Worm (Caenorhabditis elegans): ENCODE results near the gene frpr-5.

The frpr-5 gene

DNA sequence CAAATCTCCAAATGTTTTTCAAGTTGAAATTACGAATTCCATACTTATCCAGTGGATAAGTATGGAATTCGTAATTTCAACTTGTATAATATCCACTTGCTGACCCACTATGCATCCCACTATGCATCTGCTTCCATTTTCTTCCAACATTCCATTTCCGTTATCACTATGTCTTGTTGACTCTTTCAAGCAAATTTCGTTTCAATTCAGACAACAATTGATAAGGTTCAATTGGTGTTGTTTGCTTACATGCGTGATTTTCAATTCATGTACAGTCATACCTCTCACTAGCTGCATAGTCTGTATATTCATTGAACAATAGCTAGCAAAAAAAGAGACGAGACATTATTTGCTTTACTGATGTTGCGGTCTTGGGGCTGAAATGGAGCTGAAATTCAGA lies 40.9 kb upstream of the frpr-5 start:
- TF ChIP-seq pqm-1 (tag; optimal IDR thresholded peaks at IDR 0.05), result peak; percentile 66
- peak in 1 of 2 experiments; percentile 43 for TF ChIP-seq lin-35 (GFP tag; optimal IDR thresholded peaks at IDR 0.05)
- TF ChIP-seq elt-2 (tag; optimal IDR thresholded peaks at IDR 0.05), result peak; percentile 62
- no peak for TF ChIP-seq ceh-63 (GFP tag; optimal IDR thresholded peaks at IDR 0.05)
- TF ChIP-seq jun-1 (tag; optimal IDR thresholded peaks at IDR 0.05), result peak; percentile 3

- TF ChIP-seq ztf-4 (tag; optimal IDR thresholded peaks at IDR 0.05), result no peak
- TF ChIP-seq sup-37 (GFP tag; optimal IDR thresholded peaks at IDR 0.05), result no peak
- TF ChIP-seq efl-1 (optimal IDR thresholded peaks at IDR 0.05), result no peak
- TF ChIP-seq efl-1 (GFP tag; optimal IDR thresholded peaks at IDR 0.05 in 1 of 2), result no peak
- TF ChIP-seq nhr-85 (tag), result no peak
- no peak for TF ChIP-seq ceh-90 (tag; optimal IDR thresholded peaks at IDR 0.05)
- no peak for TF ChIP-seq lir-3 (tag; optimal IDR thresholded peaks at IDR 0.05; ENCODE audit: poor library complexity)
- no peak for TF ChIP-seq ces-1 (GFP tag; optimal IDR thresholded peaks at IDR 0.05)
- TF ChIP-seq nhr-20 (tag; optimal IDR thresholded peaks at IDR 0.05), result no peak
- no peak for TF ChIP-seq swsn-7 (tag; optimal IDR thresholded peaks at IDR 0.05)
- TF ChIP-seq C04F5.9 (tag; optimal IDR thresholded peaks at IDR 0.05), result no peak
- no peak for TF ChIP-seq hlh-4 (tag; optimal IDR thresholded peaks at IDR 0.05)
- TF ChIP-seq mab-9 (GFP tag; IDR thresholded peaks at IDR 0.05), result no peak
- no peak for TF ChIP-seq nhr-28 (tag; optimal IDR thresholded peaks at IDR 0.05)
- TF ChIP-seq lsy-2 (tag; optimal IDR thresholded peaks at IDR 0.05), result no peak
- TF ChIP-seq tlp-1 (tag; optimal IDR thresholded peaks at IDR 0.05), result no peak
- TF ChIP-seq nhr-76 (tag; optimal IDR thresholded peaks at IDR 0.05), result no peak
- no peak for TF ChIP-seq efl-3 (GFP tag; optimal IDR thresholded peaks at IDR 0.05)
- TF ChIP-seq lin-39 (tag; optimal IDR thresholded peaks at IDR 0.05), result no peak
- TF ChIP-seq skn-1 (tag; optimal IDR thresholded peaks at IDR 0.05), result no peak
Measured at ce11 chrV:13575866-13576265, 40.0 kb upstream of the frpr-5 start.

ce11 chrV:13571714-13572258 lies 35.9 kb upstream of the frpr-5 start, which contains the start of gene C50B8.4:
Gene C50B8.4, plus strand, starts transcription at chrV:13572012.
- TF ChIP-seq hlh-4 (tag; optimal IDR thresholded peaks at IDR 0.05) (no peak), lin-35 (GFP tag; optimal IDR thresholded peaks at IDR 0.05) (peak in 1 of 2 experiments; percentile 32), elt-2 (tag; optimal IDR thresholded peaks at IDR 0.05) (peak; percentile 45), snpc-4 (tag; optimal IDR thresholded peaks at IDR 0.05) (no peak), C34B4.2 (tag; optimal IDR thresholded peaks at IDR 0.05) (no peak), pag-3 (tag; optimal IDR thresholded peaks at IDR 0.05; ENCODE audit: borderline replicate concordance, insufficient read depth) (no peak), nhr-84 (tag; optimal IDR thresholded peaks at IDR 0.05) (no peak), tbx-2 (tag; optimal IDR thresholded peaks at IDR 0.05) (no peak)

DNA sequence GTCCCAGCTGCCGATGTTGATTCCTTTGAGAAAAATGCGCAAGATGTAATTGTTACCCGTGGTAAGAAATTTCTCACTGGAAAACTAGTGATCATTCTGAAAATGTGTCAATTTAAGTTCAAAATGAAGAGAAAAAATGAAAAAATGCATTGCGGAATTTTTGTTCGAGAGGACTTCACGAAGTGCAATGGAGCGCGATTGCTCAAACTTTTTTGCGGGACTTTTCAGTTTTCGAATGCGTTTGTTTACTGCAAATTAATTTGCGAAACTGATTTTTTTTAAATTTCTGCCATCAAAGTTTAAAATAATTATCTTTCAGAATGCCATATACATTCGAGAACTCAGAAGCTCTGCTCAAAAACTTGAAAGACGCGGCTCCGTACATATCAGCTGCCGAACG lies 32.6 kb upstream of the frpr-5 start, which contains the start of the genes nuaf-1 and bir-2:
Gene nuaf-1 (minus strand): TSS at position 98 of the 400 bp plus-strand sequence.
Gene bir-2 (plus strand): TSS at position 318 of the 400 bp plus-strand sequence.
- TF ChIP-seq dpl-1 (GFP tag; optimal IDR thresholded peaks at IDR 0.05) (peak; percentile 75 to 91 (median 85)), hpl-2 (GFP tag; optimal IDR thresholded peaks at IDR 0.05) (no peak), nhr-71 (tag; optimal IDR thresholded peaks at IDR 0.05) (peak; percentile 77), jun-1 (tag; optimal IDR thresholded peaks at IDR 0.05) (peak; percentile 28), C34B4.2 (tag; optimal IDR thresholded peaks at IDR 0.05) (no peak), nhr-11 (tag; optimal IDR thresholded peaks at IDR 0.05) (no peak), lin-35 (GFP tag; optimal IDR thresholded peaks at IDR 0.05) (peak; percentile 78 to 90), fkh-8 (tag; optimal IDR thresholded peaks at IDR 0.05) (peak; percentile 41), grh-1 (GFP tag; IDR thresholded peaks at IDR 0.05) (no peak), ztf-11 (tag; optimal IDR thresholded peaks at IDR 0.05) (peak in 1 of 2 experiments; percentile 47), fos-1 (tag; optimal IDR thresholded peaks at IDR 0.05) (no peak), pax-3 (tag; optimal IDR thresholded peaks at IDR 0.05) (peak; percentile 57), zip-4 (GFP tag; optimal IDR thresholded peaks at IDR 0.05) (no peak), pag-3 (tag; optimal IDR thresholded peaks at IDR 0.05; ENCODE audit: borderline replicate concordance, insufficient read depth) (peak; percentile 27), snpc-4 (tag; optimal IDR thresholded peaks at IDR 0.05) (peak; percentile 28), Y116A8C.19 (tag; optimal IDR thresholded peaks at IDR 0.05; ENCODE audit: borderline replicate concordance) (no peak), blmp-1 (tag; optimal IDR thresholded peaks at IDR 0.05) (peak; percentile 38), F16B12.6 (tag; optimal IDR thresholded peaks at IDR 0.05) (peak; percentile 23), fkh-10 (GFP tag; optimal IDR thresholded peaks at IDR 0.05) (no peak), ceh-8 (GFP tag; optimal IDR thresholded peaks at IDR 0.05) (no peak), sox-4 (tag; optimal IDR thresholded peaks at IDR 0.05) (no peak), elt-3 (tag; optimal IDR thresholded peaks at IDR 0.05) (peak in 2 of 6 experiments; percentile 25 to 65), vab-15 (tag; optimal IDR thresholded peaks at IDR 0.05) (no peak)
